Worm (Caenorhabditis elegans) whole organism, L1 larva: ENCODE measurements around the gene str-249.

Experiments used
- C34B4.2 ChIP-seq: sonication (generic microtip); optimal IDR thresholded peaks from 2 replicates; lab custom pipeline; 2017; ENCODE audit warnings: mild to moderate bottlenecking, missing genetic modification characterization, missing compliant biosample characterization
- F16B12.6 ChIP-seq: fragments of 150-350 bp; optimal IDR thresholded peaks from 2 replicates; lab custom pipeline; 2014; ENCODE audit warnings: missing biosample characterization, missing genetic modification characterization
- aha-1 ChIP-seq: fragments of 150-350 bp; optimal IDR thresholded peaks from 2 replicates; lab custom pipeline; 2014; ENCODE audit warnings: missing biosample characterization, missing genetic modification characterization
- alr-1 ChIP-seq: fragments of 200-800 bp; sonication (Bioruptor generic); optimal IDR thresholded peaks from 2 replicates; lab custom pipeline; 2018; ENCODE audit warnings: borderline replicate concordance, mild to moderate bottlenecking, missing genetic modification characterization, missing compliant biosample characterization
- ama-1 ChIP-seq: fragments of 150-350 bp; optimal IDR thresholded peaks from 2 replicates; lab custom pipeline; 2014
- blmp-1 ChIP-seq: fragments of 150-350 bp; optimal IDR thresholded peaks from 2 replicates; lab custom pipeline; 2014; ENCODE audit warnings: missing biosample characterization, missing genetic modification characterization
- ceh-63 ChIP-seq: fragments of 200-800 bp; sonication (Bioruptor generic); optimal IDR thresholded peaks from 2 replicates; lab custom pipeline; 2018; ENCODE audit warnings: mild to moderate bottlenecking, missing genetic modification characterization, missing compliant biosample characterization
- ceh-90 ChIP-seq: sonication (generic microtip); optimal IDR thresholded peaks from 2 replicates; lab custom pipeline; 2016; ENCODE audit warnings: missing genetic modification characterization, missing compliant biosample characterization
- dpl-1 ChIP-seq, 3 experiments: fragments of 150-350 bp in 2 of 3; sonication (generic microtip) in 1 of 3; optimal IDR thresholded peaks; 2 replicates each; lab custom pipeline; 2014 to 2017; ENCODE audit warnings: missing biosample characterization in 3 of 3, missing genetic modification characterization in 3 of 3, missing genetic modification reagents in 3 of 3
- dsc-1 ChIP-seq: sonication (generic microtip); optimal IDR thresholded peaks from 2 replicates; lab custom pipeline; 2016; ENCODE audit warnings: mild to moderate bottlenecking, missing genetic modification characterization, missing compliant biosample characterization
- efl-1 ChIP-seq, 4 experiments: fragments of 150-350 bp; optimal IDR thresholded peaks in 3 of 4; peaks in 1 of 4; 1 replicate in 1 of 4; 2 replicates in 3 of 4; lab custom pipeline; 2014; ENCODE audit warnings: missing biosample characterization in 2 of 4, missing genetic modification characterization in 2 of 4, missing genetic modification reagents in 2 of 4
- elt-3 ChIP-seq, 6 experiments: fragments of 150-350 bp in 1 of 6; sonication (generic microtip); optimal IDR thresholded peaks; 2 replicates each; lab custom pipeline; 2017 to 2018; ENCODE audit warnings: missing biosample characterization in 6 of 6, missing genetic modification characterization in 6 of 6, inconsistent platforms in 1 of 6
- fkh-8 ChIP-seq: sonication (generic microtip); optimal IDR thresholded peaks from 2 replicates; lab custom pipeline; 2016; ENCODE audit warnings: mild to moderate bottlenecking, missing genetic modification characterization, missing compliant biosample characterization
- fos-1 ChIP-seq: fragments of 150-350 bp; optimal IDR thresholded peaks from 2 replicates; lab custom pipeline; 2014; ENCODE audit warnings: missing biosample characterization, missing genetic modification characterization
- hpl-2 ChIP-seq: fragments of 150-350 bp; optimal IDR thresholded peaks from 2 replicates; lab custom pipeline; 2014; ENCODE audit warnings: missing biosample characterization, missing genetic modification reagents, missing genetic modification characterization
- lin-13 ChIP-seq: fragments of 150-350 bp; optimal IDR thresholded peaks from 2 replicates; lab custom pipeline; 2014; ENCODE audit warnings: missing biosample characterization, missing genetic modification reagents, missing genetic modification characterization
- lin-14 ChIP-seq: fragments of 200-800 bp; sonication (Bioruptor generic); optimal IDR thresholded peaks from 2 replicates; lab custom pipeline; 2018; ENCODE audit warnings: mild to moderate bottlenecking, missing genetic modification characterization, moderate library complexity, missing compliant biosample characterization
- lin-35 ChIP-seq, 2 experiments: fragments of 150-350 bp; optimal IDR thresholded peaks; 2 replicates each; lab custom pipeline; 2014; ENCODE audit warnings: missing biosample characterization in 2 of 2, missing genetic modification characterization in 2 of 2, missing genetic modification reagents in 2 of 2
- lin-39 ChIP-seq: fragments of 150-350 bp; optimal IDR thresholded peaks from 2 replicates; lab custom pipeline; 2014; ENCODE audit warnings: missing biosample characterization, missing genetic modification reagents, missing genetic modification characterization
- lsy-2 ChIP-seq, 2 experiments: fragments of 150-350 bp; optimal IDR thresholded peaks; 2 replicates each; lab custom pipeline; 2014; ENCODE audit warnings: missing biosample characterization in 2 of 2, missing genetic modification characterization in 2 of 2
- mab-9 ChIP-seq: fragments of 200-800 bp; sonication (Bioruptor generic); IDR thresholded peaks from 2 replicates; pipeline ENCODE4 v1.3.6; 2022; ENCODE audit warnings: missing genetic modification reagents, missing genetic modification characterization, missing compliant biosample characterization
- mep-1 ChIP-seq: fragments of 150-350 bp; optimal IDR thresholded peaks from 2 replicates; lab custom pipeline; 2014; ENCODE audit warnings: missing biosample characterization, missing genetic modification characterization
- nhr-19 ChIP-seq: fragments of 200-800 bp; sonication (Bioruptor generic); conservative IDR thresholded peaks from 2 replicates; pipeline ENCODE4 v1.3.6; 2022; ENCODE audit warnings: missing genetic modification characterization, missing compliant biosample characterization
- nhr-20 ChIP-seq: sonication (generic microtip); optimal IDR thresholded peaks from 2 replicates; lab custom pipeline; 2016; ENCODE audit warnings: mild to moderate bottlenecking, missing genetic modification characterization, missing compliant biosample characterization
- nhr-28 ChIP-seq: fragments of 150-350 bp; optimal IDR thresholded peaks from 2 replicates; lab custom pipeline; 2014; ENCODE audit warnings: missing biosample characterization, missing genetic modification characterization
- nhr-47 ChIP-seq: sonication (generic microtip); optimal IDR thresholded peaks from 2 replicates; lab custom pipeline; 2016; ENCODE audit warnings: mild to moderate bottlenecking, missing genetic modification characterization, moderate library complexity, missing compliant biosample characterization
- nhr-71 ChIP-seq: sonication (generic microtip); optimal IDR thresholded peaks from 2 replicates; lab custom pipeline; 2016; ENCODE audit warnings: mild to moderate bottlenecking, missing genetic modification characterization, moderate library complexity, missing compliant biosample characterization
- nhr-76 ChIP-seq: sonication (generic microtip); optimal IDR thresholded peaks from 2 replicates; lab custom pipeline; 2017; ENCODE audit warnings: missing biosample characterization, missing genetic modification characterization
- nhr-77 ChIP-seq: fragments of 150-350 bp; optimal IDR thresholded peaks from 2 replicates; lab custom pipeline; 2014; ENCODE audit warnings: missing biosample characterization, missing genetic modification characterization
- nhr-85 ChIP-seq: sonication (generic microtip); peaks from one replicate; lab custom pipeline; 2016; ENCODE audit warnings: missing genetic modification characterization, inconsistent platforms, missing compliant biosample characterization
- nhr-90 ChIP-seq: sonication (generic microtip); optimal IDR thresholded peaks from 2 replicates; lab custom pipeline; 2016; ENCODE audit warnings: mild to moderate bottlenecking, missing genetic modification characterization, missing compliant biosample characterization; ENCODE audit not compliant: poor library complexity
- pag-3 ChIP-seq: sonication (generic microtip); optimal IDR thresholded peaks from 2 replicates; lab custom pipeline; 2017; ENCODE audit warnings: missing genetic modification characterization, mild to moderate bottlenecking, missing compliant biosample characterization, antibody characterized with exemption, borderline replicate concordance; ENCODE audit not compliant: insufficient read depth
- pax-3 ChIP-seq: fragments of 200-800 bp; sonication (Bioruptor generic); optimal IDR thresholded peaks from 2 replicates; lab custom pipeline; 2018; ENCODE audit warnings: mild to moderate bottlenecking, missing genetic modification characterization, moderate library complexity, missing compliant biosample characterization
- rnt-1 ChIP-seq: sonication (generic microtip); optimal IDR thresholded peaks from 2 replicates; lab custom pipeline; 2016; ENCODE audit warnings: mild to moderate bottlenecking, missing genetic modification characterization, moderate library complexity, missing compliant biosample characterization
- skn-1 ChIP-seq: fragments of 150-350 bp; optimal IDR thresholded peaks from 2 replicates; lab custom pipeline; 2014; ENCODE audit warnings: missing biosample characterization, missing genetic modification characterization
- snpc-4 ChIP-seq: fragments of 150-350 bp; optimal IDR thresholded peaks from 2 replicates; lab custom pipeline; 2014; ENCODE audit warnings: missing biosample characterization, missing genetic modification characterization
- snu-23 ChIP-seq: sonication (generic microtip); optimal IDR thresholded peaks from 2 replicates; lab custom pipeline; 2016; ENCODE audit warnings: missing genetic modification characterization, missing compliant biosample characterization
- sptf-1 ChIP-seq: fragments of 150-350 bp; optimal IDR thresholded peaks from 2 replicates; lab custom pipeline; 2014; ENCODE audit warnings: missing biosample characterization, missing genetic modification characterization
- unc-30 ChIP-seq: sonication (generic microtip); optimal IDR thresholded peaks from 2 replicates; lab custom pipeline; 2017; ENCODE audit warnings: missing biosample characterization, missing genetic modification characterization
- unc-86 ChIP-seq: sonication (generic microtip); optimal IDR thresholded peaks from 2 replicates; lab custom pipeline; 2016; ENCODE audit warnings: missing genetic modification characterization, missing compliant biosample characterization
- vab-15 ChIP-seq: sonication (generic microtip); optimal IDR thresholded peaks from 2 replicates; lab custom pipeline; 2017; ENCODE audit warnings: missing genotype, mild to moderate bottlenecking, missing genetic modification characterization, missing compliant biosample characterization
- zag-1 ChIP-seq: fragments of 150-350 bp; optimal IDR thresholded peaks from 2 replicates; lab custom pipeline; 2014; ENCODE audit warnings: missing biosample characterization, missing genetic modification characterization
- zip-4 ChIP-seq: fragments of 200-800 bp; sonication (Bioruptor generic); optimal IDR thresholded peaks from 2 replicates; lab custom pipeline; 2018; ENCODE audit warnings: mild to moderate bottlenecking, missing genetic modification characterization, moderate library complexity, missing compliant biosample characterization
- ztf-11 ChIP-seq, 2 experiments: sonication (generic microtip); optimal IDR thresholded peaks; 2 replicates each; lab custom pipeline; 2016 to 2017; ENCODE audit warnings: missing genetic modification characterization in 2 of 2, missing biosample characterization in 1 of 2, missing compliant biosample characterization in 1 of 2
- ztf-4 ChIP-seq: fragments of 150-350 bp; optimal IDR thresholded peaks from 2 replicates; lab custom pipeline; 2014; ENCODE audit warnings: missing biosample characterization, missing genetic modification characterization

str-249 gene

DNA sequence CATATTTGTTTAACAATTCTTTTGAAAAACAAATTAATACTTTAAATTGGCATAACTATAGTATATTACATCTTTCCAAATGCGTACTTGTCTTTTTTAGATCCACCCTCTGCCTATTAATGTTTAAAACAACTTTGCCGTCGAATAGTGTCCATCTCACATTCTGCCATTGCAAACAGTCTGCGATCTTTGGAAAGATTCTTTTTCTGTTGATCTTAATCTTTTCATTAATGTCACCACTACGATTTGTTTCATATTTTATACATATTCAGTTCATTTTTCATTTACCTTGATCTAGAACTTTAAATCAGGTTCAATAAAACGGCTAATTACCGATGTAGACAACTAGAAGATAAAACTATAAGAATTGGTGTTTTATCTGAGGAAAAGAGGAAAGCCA lies 48.0 kb upstream of the str-249 start:
- TF ChIP-seq pag-3 (tag; lab: Kevin White, UChicago) (no peak), nhr-85 (peak; percentile 16)

DNA sequence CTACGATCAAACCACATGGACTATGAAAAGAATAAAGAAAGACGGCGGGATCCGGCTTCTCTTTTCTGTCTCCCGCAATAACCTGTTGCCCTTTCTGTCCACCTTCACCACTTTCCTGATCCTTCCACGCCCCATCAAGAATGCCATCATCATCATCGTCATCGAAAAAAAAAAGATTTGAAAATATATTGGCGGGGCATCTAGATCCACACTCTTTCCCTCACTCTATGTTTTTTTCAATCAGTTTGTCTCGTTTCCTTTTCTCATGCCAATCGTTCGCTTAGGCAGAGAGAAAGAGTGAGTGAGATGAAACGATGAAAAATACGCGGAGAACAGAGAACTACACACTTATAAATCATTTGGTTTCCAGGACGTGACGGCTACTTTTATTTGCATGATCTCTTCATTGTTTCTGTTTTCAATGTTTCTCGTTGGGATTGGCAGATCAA lies 46.9 kb upstream of the str-249 start:
- peak; percentile 34 for TF ChIP-seq snu-23
- TF ChIP-seq mep-1 (tag; lab: Kevin White, UChicago) = peak; percentile 29
- no peak for TF ChIP-seq nhr-77 (tag; lab: Kevin White, UChicago)
- peak; percentile 59 for TF ChIP-seq lin-14 (GFP tag; lab: Kevin White, UChicago)
- TF ChIP-seq nhr-71 = peak; percentile 32
- TF ChIP-seq blmp-1 (tag; lab: Kevin White, UChicago) = peak; percentile 81
- no peak for TF ChIP-seq unc-30 (tag; lab: Kevin White, UChicago)
- peak in 2 of 6 experiments; percentile 3 to 7 for TF ChIP-seq elt-3 (tag; optimal IDR thresholded peaks at IDR 0.05; lab: Kevin White, UChicago)
- TF ChIP-seq aha-1 (tag; lab: Kevin White, UChicago) = no peak
- peak; percentile 57 for TF ChIP-seq pag-3 (tag; lab: Kevin White, UChicago)
- TF ChIP-seq zip-4 (GFP tag; lab: Kevin White, UChicago) = no peak
- peak; percentile 17 for TF ChIP-seq nhr-20
- peak; percentile 28 for TF ChIP-seq rnt-1 (tag; lab: Kevin White, UChicago)
- peak; percentile 68 for TF ChIP-seq nhr-85
- peak in 1 of 2 experiments; percentile 15 for TF ChIP-seq lsy-2 (tag; optimal IDR thresholded peaks at IDR 0.05; lab: Kevin White, UChicago)

DNA sequence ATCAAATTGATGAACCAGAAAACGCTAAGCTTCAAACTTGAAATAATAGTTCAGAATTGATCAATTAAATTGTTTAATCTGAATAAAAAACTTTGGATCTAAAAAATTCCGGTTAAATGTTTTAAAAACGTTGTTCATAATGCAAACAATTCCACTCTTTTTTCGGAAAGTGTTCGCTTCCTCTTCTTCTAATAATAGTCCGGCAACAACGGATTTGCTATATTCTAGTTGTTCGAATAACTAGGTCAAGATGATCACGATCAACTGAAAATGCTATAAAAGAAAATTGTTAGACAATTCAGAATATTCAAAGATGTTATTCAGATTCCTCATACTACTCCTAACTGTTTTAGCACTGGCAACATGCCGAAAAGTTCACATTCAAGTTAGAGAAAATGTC lies 44.3 kb upstream of the str-249 start, which contains the start of gene D2024.4:
D2024.4 (plus strand) TSS at position 301 of the 400 bp plus-strand sequence.
- TF ChIP-seq efl-1 (optimal IDR thresholded peaks at IDR 0.05; lab: Kevin White, UChicago) = no peak
- TF ChIP-seq efl-1 (GFP tag; optimal IDR thresholded peaks at IDR 0.05 in 1 of 2; lab: Kevin White, UChicago) = peak in 1 of 2 experiments; percentile 61
- no peak for TF ChIP-seq C34B4.2 (tag; lab: Kevin White, UChicago)
- TF ChIP-seq zag-1 (tag; lab: Kevin White, UChicago) = no peak
- TF ChIP-seq ztf-11 (tag; optimal IDR thresholded peaks at IDR 0.05; lab: Kevin White, UChicago) = no peak

DNA sequence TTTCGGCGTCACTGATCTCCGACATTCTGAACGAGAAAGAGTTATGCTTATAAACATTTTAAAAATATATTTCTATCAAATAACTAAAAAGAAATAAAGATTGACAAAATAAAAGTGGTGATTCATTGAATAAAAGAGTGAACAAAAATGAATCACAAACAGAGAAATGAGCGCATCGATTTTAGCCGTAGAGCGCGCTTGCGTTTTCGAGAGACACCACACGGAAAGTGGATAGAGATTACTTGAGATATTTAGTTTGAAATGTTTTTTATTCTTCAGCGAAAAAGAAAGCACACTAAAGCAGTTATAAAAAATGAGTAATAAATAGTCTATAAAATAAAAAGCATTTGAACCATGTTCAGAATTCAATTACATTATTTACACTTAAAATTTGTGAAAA lies 43.5 kb upstream of the str-249 start, which contains the start of gene cap-1:
cap-1 (minus strand) TSS at position 26 of the 400 bp plus-strand sequence.
- no peak for TF ChIP-seq lin-39
- TF ChIP-seq nhr-71 = peak; percentile 78
- no peak for TF ChIP-seq nhr-28 (tag; lab: Kevin White, UChicago)
- TF ChIP-seq pax-3 = no peak
- no peak for TF ChIP-seq ama-1 (lab: Kevin White, UChicago)
- TF ChIP-seq dpl-1 (GFP tag; optimal IDR thresholded peaks at IDR 0.05; lab: Kevin White, UChicago) = peak; percentile 51 to 69 (median 57)
- peak; percentile 49 for TF ChIP-seq nhr-77 (tag; lab: Kevin White, UChicago)
- no peak for TF ChIP-seq alr-1
- peak; percentile 53 for TF ChIP-seq nhr-85
- TF ChIP-seq hpl-2 = no peak
- TF ChIP-seq sptf-1 = no peak
- TF ChIP-seq nhr-90 (tag; lab: Kevin White, UChicago) = peak; percentile 31
- no peak for TF ChIP-seq unc-30 (tag; lab: Kevin White, UChicago)
- peak; percentile 35 for TF ChIP-seq vab-15 (tag; lab: Kevin White, UChicago)
- peak; percentile 68 for TF ChIP-seq fkh-8 (tag; lab: Kevin White, UChicago)
- peak; percentile 87 for TF ChIP-seq lin-14 (GFP tag; lab: Kevin White, UChicago)
- TF ChIP-seq ztf-4 (tag; lab: Kevin White, UChicago) = no peak
- TF ChIP-seq snpc-4 (tag; lab: Kevin White, UChicago) = peak; percentile 46
- TF ChIP-seq nhr-47 = peak; percentile 62
- peak; percentile 58 for TF ChIP-seq fos-1
- peak; percentile 39 for TF ChIP-seq dsc-1
- no peak for TF ChIP-seq nhr-76 (tag; lab: Kevin White, UChicago)
- no peak for TF ChIP-seq ceh-90 (tag; lab: Kevin White, UChicago)
- no peak for TF ChIP-seq mab-9
- no peak for TF ChIP-seq ztf-11 (tag; optimal IDR thresholded peaks at IDR 0.05; lab: Kevin White, UChicago)
- no peak for TF ChIP-seq ceh-63 (GFP tag; lab: Kevin White, UChicago)
- TF ChIP-seq lin-13 (GFP tag; lab: Kevin White, UChicago) = no peak
- peak; percentile 25 for TF ChIP-seq unc-86 (tag; lab: Kevin White, UChicago)
- TF ChIP-seq F16B12.6 = peak; percentile 27
- peak; percentile 54 to 78 for TF ChIP-seq lin-35 (GFP tag; optimal IDR thresholded peaks at IDR 0.05; lab: Kevin White, UChicago)
- TF ChIP-seq nhr-19 = 0 out of 2 replicates have a peak, but pooled peaks have one; percentile 13
- peak in 2 of 6 experiments; percentile 5 to 82 for TF ChIP-seq elt-3 (tag; optimal IDR thresholded peaks at IDR 0.05; lab: Kevin White, UChicago)
- peak; percentile 66 for TF ChIP-seq skn-1 (tag; lab: Kevin White, UChicago)
